Worm (Caenorhabditis elegans) whole organism, L4/young adult: ENCODE results near the gene Y38H8A.4.

ENCODE experiments used
- dao-5 ChIP-seq: sonication (generic microtip); optimal IDR thresholded peaks from 2 replicates; lab custom pipeline; 2016; ENCODE audit warnings: missing genotype, missing genetic modification characterization, moderate library complexity, missing compliant biosample characterization
- him-1 ChIP-seq: sonication (generic microtip); optimal IDR thresholded peaks from 2 replicates; lab custom pipeline; 2016; ENCODE audit warnings: missing genotype, missing genetic modification reagents, missing genetic modification characterization, missing compliant biosample characterization

DNA sequence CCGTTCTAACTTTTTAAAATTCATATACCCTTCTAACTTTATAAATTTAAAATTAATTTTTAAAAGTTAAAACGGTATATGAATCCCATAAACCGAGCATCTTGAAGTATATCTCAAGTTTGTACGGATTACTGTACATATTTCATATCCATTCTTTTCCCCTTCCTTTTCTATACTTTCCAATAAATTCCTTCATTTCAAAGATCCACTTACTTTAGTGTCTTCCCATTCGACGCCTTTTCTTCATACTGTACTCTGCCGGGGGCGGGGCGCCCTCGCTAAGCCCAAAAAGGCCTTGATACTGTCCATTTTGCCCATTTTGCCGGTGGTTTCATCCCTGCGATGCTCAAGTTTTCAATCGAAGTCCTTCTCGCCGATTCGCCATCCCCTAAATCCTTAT, 6.4 kb downstream of the Y38H8A.4 start, which contains the start of gene fezf-1:
- TF ChIP-seq him-1 (tag; lab: Kevin White, UChicago) (no peak), dao-5 (tag; lab: Kevin White, UChicago) (no peak)
